Worm (Caenorhabditis elegans) whole organism, L4 larva: Measurements from ENCODE around the gene T23G7.2.
A peak's percentile ranks its signal among the peaks of the same experiment; 100 is the strongest.

Experiments
- D1046.2 ChIP-seq: fragments of 200-800 bp; sonication (Bioruptor generic); IDR thresholded peaks from 2 replicates; pipeline ENCODE4 v1.3.6; 2022; ENCODE audit warnings: missing genetic modification characterization, missing compliant biosample characterization
- F10B5.3 ChIP-seq: sonication (generic microtip); optimal IDR thresholded peaks from 2 replicates; lab custom pipeline; 2016; ENCODE audit warnings: mild to moderate bottlenecking, missing genetic modification characterization, missing compliant biosample characterization
- F26F4.8 ChIP-seq: fragments of 200-800 bp; sonication (Bioruptor generic); conservative IDR thresholded peaks from 2 replicates; pipeline ENCODE4 v1.3.6; 2022; ENCODE audit warnings: missing genetic modification characterization, missing compliant biosample characterization
- F49E8.2 ChIP-seq: sonication (generic microtip); optimal IDR thresholded peaks from 2 replicates; lab custom pipeline; 2016; ENCODE audit warnings: missing compliant biosample characterization, mild to moderate bottlenecking, missing genetic modification characterization, borderline replicate concordance
- R02D3.7 ChIP-seq: fragments of 150-350 bp; sonication (generic microtip); optimal IDR thresholded peaks from 3 replicates; lab custom pipeline; 2014; ENCODE audit warnings: missing biosample characterization, missing genetic modification characterization
- T20F7.1 ChIP-seq: fragments of 200-800 bp; sonication (Bioruptor generic); optimal IDR thresholded peaks from 2 replicates; lab custom pipeline; 2018; ENCODE audit warnings: mild to moderate bottlenecking, missing genetic modification characterization, missing compliant biosample characterization
- T26A8.4 ChIP-seq: fragments of 200-800 bp; sonication (Bioruptor generic); IDR thresholded peaks from 2 replicates; pipeline ENCODE4 v1.3.6; 2022; ENCODE audit warnings: missing genetic modification characterization, missing compliant biosample characterization
- Y48G9A.11 ChIP-seq: fragments of 200-800 bp; sonication (Bioruptor generic); IDR thresholded peaks from 2 replicates; pipeline ENCODE4 v1.3.6; 2022; ENCODE audit warnings: missing genetic modification reagents, missing genetic modification characterization, missing compliant biosample characterization
- aha-1 ChIP-seq: fragments of 150-350 bp; peaks from one replicate; lab custom pipeline; 2014; ENCODE audit warnings: missing biosample characterization, missing genetic modification characterization
- ama-1 ChIP-seq: fragments of 150-350 bp; optimal IDR thresholded peaks from 2 replicates; lab custom pipeline; 2014; ENCODE audit warnings: inconsistent platforms, mixed read lengths
- attf-4 ChIP-seq: sonication (generic microtip); optimal IDR thresholded peaks from 3 replicates; lab custom pipeline; 2017; ENCODE audit warnings: missing biosample characterization, missing genetic modification characterization
- ceh-44 ChIP-seq: fragments of 200-800 bp; sonication (Bioruptor generic); IDR thresholded peaks from 2 replicates; pipeline ENCODE4 v1.3.6; 2022; ENCODE audit warnings: missing genetic modification reagents, missing genetic modification characterization, missing compliant biosample characterization
- ces-1 ChIP-seq: fragments of 150-350 bp; sonication (generic microtip); optimal IDR thresholded peaks from 4 replicates; lab custom pipeline; 2014; ENCODE audit warnings: missing biosample characterization, missing genetic modification reagents, missing genetic modification characterization
- cey-2 ChIP-seq: sonication (generic microtip); optimal IDR thresholded peaks from 3 replicates; lab custom pipeline; 2017; ENCODE audit warnings: missing genetic modification characterization, mild to moderate bottlenecking, missing compliant biosample characterization, antibody characterized with exemption, borderline replicate concordance; ENCODE audit not compliant: insufficient read depth
- daf-16 ChIP-seq, 3 experiments: sonication (generic microtip); optimal IDR thresholded peaks; 2 replicates each; lab custom pipeline; 2016 to 2017; ENCODE audit warnings: missing genetic modification characterization in 3 of 3, missing genetic modification reagents in 3 of 3, mild to moderate bottlenecking in 2 of 3, missing compliant biosample characterization in 2 of 3, missing biosample characterization in 1 of 3, moderate library complexity in 1 of 3
- daf-8 ChIP-seq: fragments of 200-800 bp; sonication (Bioruptor generic); IDR thresholded peaks from 2 replicates; pipeline ENCODE4 v1.3.6; 2022; ENCODE audit warnings: missing genetic modification characterization, missing compliant biosample characterization
- dpl-1 ChIP-seq: fragments of 150-350 bp; optimal IDR thresholded peaks from 2 replicates; lab custom pipeline; 2014; ENCODE audit warnings: missing biosample characterization, missing genetic modification reagents, missing genetic modification characterization
- egl-27 ChIP-seq: sonication (generic microtip); optimal IDR thresholded peaks from 3 replicates; lab custom pipeline; 2017; ENCODE audit warnings: missing biosample characterization, missing genetic modification reagents, missing genetic modification characterization
- fos-1 ChIP-seq: fragments of 150-350 bp; optimal IDR thresholded peaks from 2 replicates; lab custom pipeline; 2014; ENCODE audit warnings: missing biosample characterization, missing genetic modification characterization
- hif-1 ChIP-seq, 2 experiments: sonication (generic microtip); optimal IDR thresholded peaks; 2 replicates each; lab custom pipeline; 2016 to 2017; ENCODE audit warnings: missing compliant biosample characterization in 2 of 2, missing genetic modification characterization in 2 of 2, missing genetic modification reagents in 2 of 2, missing genotype in 2 of 2, mild to moderate bottlenecking in 1 of 2
- hlh-11 ChIP-seq: fragments of 200-800 bp; sonication (Bioruptor generic); optimal IDR thresholded peaks from 2 replicates; lab custom pipeline; 2018; ENCODE audit warnings: mild to moderate bottlenecking, missing genetic modification characterization, missing compliant biosample characterization
- hmg-1.1 ChIP-seq: fragments of 200-800 bp; sonication (Bioruptor generic); IDR thresholded peaks from 2 replicates; pipeline ENCODE4 v1.3.6; 2022; ENCODE audit warnings: missing genetic modification reagents, missing genetic modification characterization, missing compliant biosample characterization
- lin-1 ChIP-seq: fragments of 200-800 bp; sonication (Bioruptor generic); IDR thresholded peaks from 2 replicates; pipeline ENCODE4 v1.3.6; 2022; ENCODE audit warnings: missing genetic modification reagents, missing genetic modification characterization, missing compliant biosample characterization
- mdl-1 ChIP-seq, 2 experiments: fragments of 150-350 bp in 1 of 2; sonication (generic microtip) in 1 of 2; optimal IDR thresholded peaks; 2 replicates each; lab custom pipeline; 2014 to 2017; ENCODE audit warnings: missing biosample characterization in 2 of 2, missing genetic modification characterization in 2 of 2
- mes-2 ChIP-seq: sonication (generic microtip); optimal IDR thresholded peaks from 2 replicates; lab custom pipeline; 2016; ENCODE audit warnings: missing genotype, mild to moderate bottlenecking, missing genetic modification characterization, missing compliant biosample characterization; ENCODE audit not compliant: poor library complexity, severe bottlenecking
- mxl-3 ChIP-seq: fragments of 200-800 bp; sonication (Bioruptor generic); optimal IDR thresholded peaks from 2 replicates; lab custom pipeline; 2018; ENCODE audit warnings: mild to moderate bottlenecking, missing genetic modification characterization, missing compliant biosample characterization
- nhr-10 ChIP-seq: fragments of 150-350 bp; optimal IDR thresholded peaks from 2 replicates; lab custom pipeline; 2014; ENCODE audit warnings: missing biosample characterization, missing genetic modification characterization
- nhr-102 ChIP-seq: sonication (generic microtip); optimal IDR thresholded peaks from 2 replicates; lab custom pipeline; 2016; ENCODE audit warnings: mild to moderate bottlenecking, missing genetic modification characterization, moderate library complexity, missing compliant biosample characterization
- nhr-11 ChIP-seq: fragments of 150-350 bp; optimal IDR thresholded peaks from 2 replicates; lab custom pipeline; 2014; ENCODE audit warnings: missing biosample characterization, missing genetic modification characterization
- nhr-237 ChIP-seq: sonication (generic microtip); optimal IDR thresholded peaks from 2 replicates; lab custom pipeline; 2017; ENCODE audit warnings: missing biosample characterization, missing genetic modification characterization
- nhr-41 ChIP-seq: fragments of 200-800 bp; sonication (Bioruptor generic); IDR thresholded peaks from 2 replicates; pipeline ENCODE4 v1.3.6; 2022; ENCODE audit warnings: missing genetic modification reagents, missing genetic modification characterization, missing compliant biosample characterization
- nhr-42 ChIP-seq: fragments of 200-800 bp; sonication (Bioruptor generic); IDR thresholded peaks from 2 replicates; pipeline ENCODE4 v1.3.6; 2022; ENCODE audit warnings: missing genetic modification characterization, missing compliant biosample characterization
- nhr-6 ChIP-seq: fragments of 150-350 bp; optimal IDR thresholded peaks from 2 replicates; lab custom pipeline; 2014; ENCODE audit warnings: missing biosample characterization, missing genetic modification characterization
- php-3 ChIP-seq: fragments of 200-800 bp; sonication (Bioruptor generic); IDR thresholded peaks from 2 replicates; pipeline ENCODE4 v1.3.6; 2022; ENCODE audit warnings: missing genetic modification reagents, missing genetic modification characterization, missing compliant biosample characterization
- saeg-2 ChIP-seq: fragments of 200-800 bp; sonication (Bioruptor generic); IDR thresholded peaks from 2 replicates; pipeline ENCODE4 v1.3.6; 2022; ENCODE audit warnings: missing genetic modification reagents, missing genetic modification characterization, missing compliant biosample characterization
- sdz-12 ChIP-seq: fragments of 200-800 bp; sonication (Bioruptor generic); optimal IDR thresholded peaks from 2 replicates; lab custom pipeline; 2018; ENCODE audit warnings: mild to moderate bottlenecking, missing genetic modification characterization, missing compliant biosample characterization
- set-16 ChIP-seq: fragments of 200-800 bp; sonication (Bioruptor generic); IDR thresholded peaks from 2 replicates; pipeline ENCODE4 v1.3.6; 2022; ENCODE audit warnings: missing genetic modification reagents, missing genetic modification characterization, missing compliant biosample characterization
- skn-1 ChIP-seq: fragments of 150-350 bp; optimal IDR thresholded peaks from 2 replicates; lab custom pipeline; 2014; ENCODE audit warnings: missing biosample characterization, missing genetic modification characterization
- snpc-1.2 ChIP-seq: fragments of 200-800 bp; sonication (Bioruptor generic); IDR thresholded peaks from 2 replicates; pipeline ENCODE4 v1.3.6; 2022; ENCODE audit warnings: missing genetic modification reagents, missing genetic modification characterization, missing compliant biosample characterization
- spr-3 ChIP-seq: fragments of 200-800 bp; sonication (Bioruptor generic); optimal IDR thresholded peaks from 2 replicates; lab custom pipeline; 2018; ENCODE audit warnings: mild to moderate bottlenecking, missing genetic modification characterization, missing compliant biosample characterization
- unc-130 ChIP-seq: sonication (generic microtip); optimal IDR thresholded peaks from 2 replicates; lab custom pipeline; 2016; ENCODE audit warnings: missing genetic modification reagents, missing genetic modification characterization, missing compliant biosample characterization
- unc-39 ChIP-seq: sonication (generic microtip); optimal IDR thresholded peaks from 2 replicates; lab custom pipeline; 2017; ENCODE audit warnings: missing biosample characterization, missing genetic modification characterization
- unc-62 ChIP-seq, 3 experiments: fragments of 150-350 bp in 1 of 3; sonication (generic microtip); optimal IDR thresholded peaks in 2 of 3; peaks in 1 of 3; 1 replicate in 1 of 3; 2 replicates in 2 of 3; lab custom pipeline; 2014 to 2017; ENCODE audit warnings: missing biosample characterization in 3 of 3, missing genetic modification characterization in 3 of 3, missing genetic modification reagents in 3 of 3, missing genotype in 1 of 3
- zfp-2 ChIP-seq: sonication (generic microtip); optimal IDR thresholded peaks from 2 replicates; lab custom pipeline; 2016; ENCODE audit warnings: mild to moderate bottlenecking, missing genetic modification characterization, missing compliant biosample characterization
- zfp-3 ChIP-seq: fragments of 200-800 bp; sonication (Bioruptor generic); conservative IDR thresholded peaks from 2 replicates; pipeline ENCODE4 v1.3.6; 2022; ENCODE audit warnings: missing genetic modification reagents, missing genetic modification characterization, missing compliant biosample characterization

The T23G7.2 gene

DNA sequence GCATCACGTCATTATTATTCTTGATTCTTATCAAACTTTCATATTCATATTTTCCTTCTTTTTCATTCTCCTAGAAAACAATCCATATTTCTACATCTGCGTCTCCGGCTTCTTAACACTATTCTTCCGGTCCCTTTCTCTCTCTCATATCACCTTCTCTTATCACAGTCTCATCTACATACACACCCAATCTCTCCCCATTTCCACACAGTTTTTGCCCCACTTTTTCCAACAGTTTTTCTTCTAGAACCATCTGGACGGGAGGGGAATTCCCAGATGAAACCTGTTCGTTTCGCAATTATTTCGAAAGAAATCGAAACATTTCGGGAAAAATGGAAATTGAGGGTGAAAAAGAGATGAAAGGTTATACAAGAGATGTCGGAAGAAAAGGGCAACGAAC is 44.6 kb downstream of the T23G7.2 start (continued):
- TF ChIP-seq saeg-2 (GFP tag; lab: Robert Waterston, UW) (no peak), daf-16 (GFP tag; optimal IDR thresholded peaks at IDR 0.05; lab: Kevin White, UChicago) (no peak), daf-16 (tag; optimal IDR thresholded peaks at IDR 0.05; lab: Kevin White, UChicago) (peak; percentile 85), sdz-12 (GFP tag; lab: Kevin White, UChicago) (no peak), F49E8.2 (no peak), mdl-1 (tag; optimal IDR thresholded peaks at IDR 0.05; lab: Kevin White, UChicago) (peak; percentile 21 to 36), zfp-3 (GFP tag; lab: Robert Waterston, UW) (peak; percentile 67), hif-1 (tag; optimal IDR thresholded peaks at IDR 0.05; lab: Kevin White, UChicago) (peak in 1 of 2 experiments; percentile 11), daf-8 (GFP tag; lab: Robert Waterston, UW) (no peak), zfp-2 (tag; lab: Kevin White, UChicago) (no peak), T26A8.4 (GFP tag; lab: Robert Waterston, UW) (peak; percentile 34; the same call in 1 of the 2 replicates), egl-27 (tag; lab: Kevin White, UChicago) (no peak), nhr-6 (peak; percentile 51)

DNA sequence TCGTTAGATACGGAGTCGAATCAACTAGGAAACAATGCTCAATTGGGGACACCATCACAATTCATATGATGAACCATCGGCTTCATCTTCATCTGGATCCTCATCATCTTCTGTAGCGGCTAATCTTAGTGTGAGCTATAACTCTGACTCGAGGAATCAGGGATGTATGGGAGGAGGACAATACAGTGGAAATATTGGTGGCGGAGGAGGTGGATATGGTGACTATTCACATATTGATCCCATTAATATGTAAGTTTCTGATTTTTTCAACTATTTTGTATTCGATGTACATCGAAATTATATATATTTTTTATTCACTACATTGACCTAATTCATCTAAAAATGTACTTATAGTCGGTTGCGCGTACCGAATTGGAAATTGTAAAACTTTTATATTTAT is 45.4 kb downstream of the T23G7.2 start:
- TF ChIP-seq aha-1: peak; percentile 93
- peak in 1 of 2 experiments; percentile 7 for TF ChIP-seq unc-62 (GFP tag; optimal IDR thresholded peaks at IDR 0.05 in 1 of 2; lab: Kevin White, UChicago)
- TF ChIP-seq unc-62 (tag; optimal IDR thresholded peaks at IDR 0.05; lab: Kevin White, UChicago): no peak
- TF ChIP-seq egl-27 (tag; lab: Kevin White, UChicago): no peak
- no peak for TF ChIP-seq ceh-44 (GFP tag; lab: Robert Waterston, UW)
- TF ChIP-seq saeg-2 (GFP tag; lab: Robert Waterston, UW): no peak
- TF ChIP-seq hmg-1.1 (GFP tag; lab: Robert Waterston, UW): 0 out of 2 replicates have a peak, but pooled peaks have one; percentile 0
- TF ChIP-seq R02D3.7 (tag; lab: Kevin White, UChicago): no peak

DNA sequence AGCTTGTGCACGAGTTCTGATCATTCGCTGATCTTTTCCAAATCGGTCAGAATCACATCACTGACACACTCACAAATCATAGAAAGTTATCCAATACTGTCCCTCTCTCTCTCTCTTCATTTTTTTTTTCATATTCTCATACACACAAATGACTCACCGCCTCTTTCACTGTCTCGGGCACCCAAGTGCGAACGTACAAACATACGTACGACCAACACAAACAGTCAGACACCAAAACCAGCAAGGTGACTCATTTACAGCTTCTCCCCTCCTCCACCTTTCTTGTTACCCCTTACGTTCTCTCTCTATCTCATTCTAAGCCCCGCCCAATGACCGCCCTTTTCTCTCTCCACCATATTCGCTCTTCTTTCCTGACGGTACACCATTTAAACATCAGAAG is 45.8 kb downstream of the T23G7.2 start:
- TF ChIP-seq nhr-10 (tag; lab: Kevin White, UChicago) (no peak), cey-2 (tag; lab: Kevin White, UChicago) (no peak), nhr-41 (GFP tag; lab: Robert Waterston, UW) (no peak), nhr-237 (tag; lab: Kevin White, UChicago) (no peak), daf-16 (GFP tag; optimal IDR thresholded peaks at IDR 0.05; lab: Kevin White, UChicago) (no peak), daf-16 (tag; optimal IDR thresholded peaks at IDR 0.05; lab: Kevin White, UChicago) (peak; percentile 19), lin-1 (no peak), dpl-1 (GFP tag; lab: Kevin White, UChicago) (no peak), D1046.2 (GFP tag; lab: Robert Waterston, UW) (no peak), nhr-6 (peak; percentile 87), nhr-11 (no peak), mes-2 (tag; lab: Kevin White, UChicago) (peak; percentile 52), snpc-1.2 (GFP tag; lab: Robert Waterston, UW) (no peak), hmg-1.1 (GFP tag; lab: Robert Waterston, UW) (0 out of 2 replicates have a peak, but pooled peaks have one; percentile 10), F10B5.3 (tag; lab: Kevin White, UChicago) (no peak), sdz-12 (GFP tag; lab: Kevin White, UChicago) (no peak), unc-39 (tag; lab: Kevin White, UChicago) (no peak), mxl-3 (no peak), egl-27 (tag; lab: Kevin White, UChicago) (no peak), T26A8.4 (GFP tag; lab: Robert Waterston, UW) (no peak), set-16 (no peak), fos-1 (tag; lab: Kevin White, UChicago) (no peak), ces-1 (GFP tag; lab: Kevin White, UChicago) (no peak), attf-4 (tag; lab: Kevin White, UChicago) (no peak), nhr-42 (0 out of 2 replicates have a peak, but pooled peaks have one; percentile 30), T20F7.1 (GFP tag; lab: Kevin White, UChicago) (no peak), php-3 (GFP tag; lab: Robert Waterston, UW) (no peak), F26F4.8 (no peak), skn-1 (tag; lab: Kevin White, UChicago) (no peak), spr-3 (no peak), unc-130 (GFP tag; lab: Kevin White, UChicago) (no peak), nhr-102 (tag; lab: Kevin White, UChicago) (no peak), ama-1 (lab: Kevin White, UChicago) (peak; percentile 27), Y48G9A.11 (GFP tag; lab: Robert Waterston, UW) (no peak), hlh-11 (tag; lab: Kevin White, UChicago) (peak; percentile 71)
